Worm (Caenorhabditis elegans) whole organism, midembryonic: ENCODE measurements around the gene tbce-1.

Experiments used
- T22C8.4 ChIP-seq: fragments of 200-800 bp; sonication (Bioruptor generic); IDR thresholded peaks from 2 replicates; pipeline ENCODE4 v1.3.6; 2022; ENCODE audit warnings: missing genetic modification characterization, missing compliant biosample characterization
- cog-1 ChIP-seq: sonication (generic microtip); optimal IDR thresholded peaks from 2 replicates; lab custom pipeline; 2016; ENCODE audit warnings: missing genetic modification characterization, missing compliant biosample characterization
- flt-1 ChIP-seq: fragments of 200-800 bp; sonication (Bioruptor generic); IDR thresholded peaks from 2 replicates; pipeline ENCODE4 v1.3.6; 2022; ENCODE audit warnings: missing genetic modification characterization, missing compliant biosample characterization
- klf-2 ChIP-seq: fragments of 200-800 bp; sonication (Bioruptor generic); conservative IDR thresholded peaks from 2 replicates; pipeline ENCODE4 v1.3.6; 2022; ENCODE audit warnings: missing genetic modification reagents, missing genetic modification characterization, missing compliant biosample characterization
- med-1 ChIP-seq: sonication (generic microtip); optimal IDR thresholded peaks from 2 replicates; lab custom pipeline; 2017; ENCODE audit warnings: missing genetic modification characterization, mild to moderate bottlenecking, missing compliant biosample characterization, antibody characterized with exemption, missing genetic modification reagents; ENCODE audit not compliant: insufficient read depth
- tab-1 ChIP-seq: fragments of 200-800 bp; sonication (Bioruptor generic); IDR thresholded peaks from 2 replicates; pipeline ENCODE4 v1.3.6; 2022; ENCODE audit warnings: missing genetic modification characterization, missing compliant biosample characterization
- ztf-23 ChIP-seq: fragments of 200-800 bp; sonication (Bioruptor generic); IDR thresholded peaks from 2 replicates; pipeline ENCODE4 v1.3.6; 2022; ENCODE audit warnings: missing genetic modification reagents, missing genetic modification characterization, missing compliant biosample characterization
- ztf-29 ChIP-seq: fragments of 200-800 bp; sonication (Bioruptor generic); IDR thresholded peaks from 2 replicates; pipeline ENCODE4 v1.3.6; 2022; ENCODE audit warnings: missing genetic modification reagents, missing genetic modification characterization, missing compliant biosample characterization

- TF ChIP-seq med-1, result no peak
- no peak for TF ChIP-seq ztf-29 (GFP tag; lab: Robert Waterston, UW)
- TF ChIP-seq cog-1, result no peak
- TF ChIP-seq tab-1, result no peak
- TF ChIP-seq flt-1 (GFP tag; lab: Robert Waterston, UW), result no peak
- no peak for TF ChIP-seq ztf-23 (GFP tag; lab: Robert Waterston, UW)
- TF ChIP-seq klf-2, result no peak
- TF ChIP-seq T22C8.4 (GFP tag; lab: Robert Waterston, UW), result no peak
These were observed 5.1 kb upstream of the tbce-1 start, which contains the start of gene nucl-1 for ce11 chrIV:8289505-8289579.
